Worm (Caenorhabditis elegans): ENCODE results near the gene pqn-80.

ce11 chrIII:12644669-12645068 is 18.3 kb downstream of the pqn-80 start:
- TF ChIP-seq ceh-9 (tag; optimal IDR thresholded peaks at IDR 0.05) (no peak), fkh-10 (GFP tag; optimal IDR thresholded peaks at IDR 0.05) (no peak), ttx-3 (tag; optimal IDR thresholded peaks at IDR 0.05) (no peak)
